Worm (Caenorhabditis elegans): ENCODE results near the gene mrpl-12.

DNA sequence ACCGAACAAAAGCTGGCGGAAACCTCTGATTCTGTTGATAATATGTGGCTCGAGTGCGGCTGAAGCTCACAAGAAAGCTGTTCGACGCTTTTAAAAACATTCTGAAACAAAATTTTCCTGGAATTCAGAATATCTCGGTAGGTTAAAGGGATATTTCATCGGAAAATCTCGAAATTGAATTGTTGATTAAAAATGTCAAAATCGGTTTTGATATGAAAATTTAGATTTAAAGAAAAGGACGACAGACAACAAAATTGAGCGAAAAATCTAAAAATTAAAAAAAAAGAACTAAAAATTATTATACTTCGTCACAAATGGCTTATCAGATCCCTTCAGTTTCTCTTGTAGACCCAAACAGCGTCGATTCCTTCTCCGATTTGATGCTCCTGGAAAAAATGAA is 7.1 kb upstream of the mrpl-12 start, which contains the start of gene Y39A1A.20:
- TF ChIP-seq npax-4 (tag; optimal IDR thresholded peaks at IDR 0.05) = no peak
- no peak for TF ChIP-seq K02D7.2 (tag; optimal IDR thresholded peaks at IDR 0.05)
- TF ChIP-seq pqm-1 (tag; optimal IDR thresholded peaks at IDR 0.05) = no peak
- TF ChIP-seq pag-3 (tag; optimal IDR thresholded peaks at IDR 0.05; ENCODE audit: borderline replicate concordance) = no peak
- TF ChIP-seq ceh-18 (tag; optimal IDR thresholded peaks at IDR 0.05) = no peak
- no peak for TF ChIP-seq nhr-232 (tag; optimal IDR thresholded peaks at IDR 0.05)
